Fruit fly (Drosophila melanogaster) whole organism, adult: ENCODE measurements around the gene eIF3g1.
A peak's percentile ranks its signal among the peaks of the same experiment; 100 is the strongest.

Experiments used
- CG11617 ChIP-seq: fragments of 200-800 bp; sonication (Bioruptor generic); optimal IDR thresholded peaks from 2 replicates; lab custom pipeline; 2017; ENCODE audit warnings: mild to moderate bottlenecking, missing biosample characterization, missing genetic modification reagents, missing genetic modification characterization
- CG12768 ChIP-seq: fragments of 200-800 bp; sonication (Bioruptor generic); optimal IDR thresholded peaks from 2 replicates; lab custom pipeline; 2017; ENCODE audit warnings: missing biosample characterization, missing genetic modification characterization, mild to moderate bottlenecking, moderate library complexity, missing genetic modification reagents
- CG14711 ChIP-seq: fragments of 200-800 bp; sonication (Bioruptor generic); optimal IDR thresholded peaks from 2 replicates; lab custom pipeline; 2018; ENCODE audit warnings: missing biosample characterization, mild to moderate bottlenecking, missing genetic modification characterization, moderate library complexity
- CG1620 ChIP-seq: fragments of 200-800 bp; sonication (Bioruptor generic); optimal IDR thresholded peaks from 2 replicates; lab custom pipeline; 2016; ENCODE audit warnings: missing biosample characterization, missing genetic modification characterization
- CG33017 ChIP-seq: fragments of 200-800 bp; sonication (Bioruptor generic); optimal IDR thresholded peaks from 2 replicates; lab custom pipeline; 2018; ENCODE audit warnings: missing biosample characterization, mild to moderate bottlenecking, missing genetic modification characterization, moderate library complexity
- CG5204 ChIP-seq: fragments of 200-800 bp; sonication (Bioruptor generic); optimal IDR thresholded peaks from 2 replicates; lab custom pipeline; 2016; ENCODE audit warnings: missing biosample characterization, missing genetic modification characterization
- CG7045 ChIP-seq: fragments of 200-800 bp; sonication (Bioruptor generic); optimal IDR thresholded peaks from 2 replicates; lab custom pipeline; 2017; ENCODE audit warnings: missing biosample characterization, mild to moderate bottlenecking, missing genetic modification characterization
- CG7101 ChIP-seq: fragments of 200-800 bp; sonication (Bioruptor generic); optimal IDR thresholded peaks from 2 replicates; lab custom pipeline; 2018; ENCODE audit warnings: missing biosample characterization, mild to moderate bottlenecking, missing genetic modification characterization, moderate library complexity
- Clk ChIP-seq: fragments of 200-800 bp; sonication (Bioruptor generic); optimal IDR thresholded peaks from 2 replicates; lab custom pipeline; 2017; ENCODE audit warnings: missing biosample characterization, missing genetic modification characterization
- Crg-1 ChIP-seq: fragments of 200-800 bp; sonication (Bioruptor generic); optimal IDR thresholded peaks from 2 replicates; lab custom pipeline; 2016; ENCODE audit warnings: missing biosample characterization, missing genetic modification characterization
- Hr96 ChIP-seq: fragments of 200-800 bp; sonication (Bioruptor generic); optimal IDR thresholded peaks from 2 replicates; lab custom pipeline; 2016; ENCODE audit warnings: missing biosample characterization, missing genetic modification characterization
- Mnt ChIP-seq: fragments of 200-800 bp; sonication (Bioruptor generic); optimal IDR thresholded peaks from 2 replicates; lab custom pipeline; 2016; ENCODE audit warnings: missing biosample characterization, mild to moderate bottlenecking, missing genetic modification characterization
- bab1 ChIP-seq: fragments of 200-800 bp; sonication (Bioruptor generic); optimal IDR thresholded peaks from 3 replicates; lab custom pipeline; 2019; ENCODE audit warnings: missing biosample characterization, mild to moderate bottlenecking, missing genetic modification characterization, moderate library complexity
- cic ChIP-seq: fragments of 200-800 bp; sonication (Bioruptor generic); optimal IDR thresholded peaks from 2 replicates; lab custom pipeline; 2017; ENCODE audit warnings: missing biosample characterization, mild to moderate bottlenecking, missing genetic modification characterization, moderate library complexity
- cnc ChIP-seq, 2 experiments: fragments of >200 bp; optimal IDR thresholded peaks; 2 replicates each; lab custom pipeline; 2017
- kay ChIP-seq: fragments of 200-800 bp; sonication (Bioruptor generic); peaks from one replicate; lab custom pipeline; 2016; ENCODE audit warnings: missing biosample characterization, missing genetic modification characterization, borderline replicate concordance
- ovo ChIP-seq: fragments of 200-800 bp; sonication (Bioruptor generic); optimal IDR thresholded peaks from 2 replicates; lab custom pipeline; 2016; ENCODE audit warnings: missing biosample characterization, missing genetic modification characterization
- pad ChIP-seq: fragments of 200-800 bp; sonication (Bioruptor generic); optimal IDR thresholded peaks from 3 replicates; lab custom pipeline; 2017; ENCODE audit warnings: missing biosample characterization, missing genetic modification characterization, mild to moderate bottlenecking, moderate library complexity, missing genetic modification reagents
- tj ChIP-seq: fragments of 200-800 bp; sonication (Bioruptor generic); optimal IDR thresholded peaks from 3 replicates; lab custom pipeline; 2017; ENCODE audit warnings: missing biosample characterization, mild to moderate bottlenecking, missing genetic modification characterization, moderate library complexity
- toe ChIP-seq: fragments of 200-800 bp; sonication (Bioruptor generic); optimal IDR thresholded peaks from 2 replicates; lab custom pipeline; 2016; ENCODE audit warnings: missing biosample characterization, missing genetic modification characterization

The eIF3g1 gene

DNA sequence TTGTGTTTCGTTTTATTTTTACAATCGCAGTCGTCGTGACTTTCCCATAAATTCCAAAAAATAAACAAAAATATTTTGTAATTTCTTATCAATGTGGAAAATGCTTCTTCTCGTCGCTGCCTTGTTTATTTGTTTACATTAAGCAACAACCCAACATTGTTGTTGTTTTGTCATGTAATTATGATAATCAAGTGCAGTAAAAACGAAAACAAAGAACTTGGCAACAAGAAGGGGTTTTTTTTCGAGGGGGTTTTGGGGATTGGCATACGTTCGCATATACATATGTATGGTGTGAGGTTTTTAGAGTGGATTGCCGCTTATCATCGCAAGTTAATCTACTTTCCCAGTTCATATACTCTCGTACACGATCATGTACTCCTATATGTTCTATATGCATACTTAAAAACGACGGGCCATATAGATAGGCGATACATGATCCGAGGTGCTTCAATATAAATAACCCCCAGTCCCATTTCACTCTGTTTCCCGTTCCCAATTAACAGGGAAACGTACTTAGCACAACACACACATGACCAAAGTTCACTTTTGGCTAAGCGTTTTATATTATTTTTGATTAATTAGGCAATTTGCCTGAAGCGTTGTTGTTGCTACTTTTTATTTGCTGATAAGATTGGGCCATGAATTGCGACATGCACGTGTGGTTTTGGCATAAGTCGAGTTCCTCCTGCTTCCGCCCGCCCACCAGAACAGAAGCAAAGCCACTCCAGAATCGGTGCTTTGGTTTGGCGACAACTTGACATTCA lies 43.6 kb upstream of the eIF3g1 start:
- TF ChIP-seq CG11617 (GFP tag; lab: Kevin White, UChicago) (no peak), bab1 (GFP tag; lab: Kevin White, UChicago) (no peak), Hr96 (GFP tag; lab: Kevin White, UChicago) (no peak), cic (GFP tag; lab: Kevin White, UChicago) (peak; percentile 49), Mnt (GFP tag; lab: Kevin White, UChicago) (peak; percentile 18), CG7045 (GFP tag; lab: Kevin White, UChicago) (no peak), kay (GFP tag; lab: Kevin White, UChicago) (peak; percentile 55), ovo (no peak), tj (GFP tag; lab: Kevin White, UChicago) (peak; percentile 14)

DNA sequence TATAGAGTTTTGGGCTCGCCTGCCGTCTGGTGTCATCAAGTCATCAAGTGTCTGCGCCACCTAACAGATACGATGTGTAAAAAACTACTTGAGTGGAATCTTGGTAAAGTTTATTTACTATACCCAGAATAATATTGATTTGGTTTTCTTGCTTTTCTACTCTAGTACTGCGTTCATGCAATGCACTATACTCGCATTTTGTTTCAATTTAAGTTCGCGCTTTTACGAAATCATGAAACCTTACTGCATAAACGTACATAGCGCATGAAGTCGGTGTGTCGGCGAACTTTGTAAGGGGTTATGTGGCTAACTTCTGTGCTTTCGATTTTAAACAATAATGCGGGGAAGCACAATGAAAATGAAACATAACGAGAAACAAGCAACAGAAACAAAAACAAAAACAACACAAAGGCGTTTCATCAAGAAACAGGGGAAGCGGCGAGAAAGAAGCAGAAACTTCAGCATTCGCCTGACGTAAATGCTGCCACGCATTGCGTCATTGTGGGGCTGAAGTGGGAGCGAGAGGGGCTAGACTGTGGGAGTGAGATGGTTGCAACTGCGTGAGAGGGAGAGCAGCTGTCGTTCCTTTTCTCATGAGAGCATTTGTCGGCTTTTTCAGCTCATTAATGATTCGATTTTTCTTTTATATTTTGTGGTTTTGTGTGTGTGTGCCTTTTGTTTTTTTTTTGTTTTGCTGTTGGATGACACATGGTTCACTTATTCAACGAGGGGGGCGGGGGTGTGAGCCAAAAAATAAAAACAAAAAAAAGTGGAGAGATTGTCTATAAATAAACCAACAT lies 42.2 kb upstream of the eIF3g1 start:
- TF ChIP-seq cic (GFP tag; lab: Kevin White, UChicago): peak; percentile 12
- TF ChIP-seq CG33017 (tag; lab: Kevin White, UChicago): no peak
- peak; percentile 74 for TF ChIP-seq kay (GFP tag; lab: Kevin White, UChicago)
- no peak for TF ChIP-seq pad (GFP tag; lab: Kevin White, UChicago)

DNA sequence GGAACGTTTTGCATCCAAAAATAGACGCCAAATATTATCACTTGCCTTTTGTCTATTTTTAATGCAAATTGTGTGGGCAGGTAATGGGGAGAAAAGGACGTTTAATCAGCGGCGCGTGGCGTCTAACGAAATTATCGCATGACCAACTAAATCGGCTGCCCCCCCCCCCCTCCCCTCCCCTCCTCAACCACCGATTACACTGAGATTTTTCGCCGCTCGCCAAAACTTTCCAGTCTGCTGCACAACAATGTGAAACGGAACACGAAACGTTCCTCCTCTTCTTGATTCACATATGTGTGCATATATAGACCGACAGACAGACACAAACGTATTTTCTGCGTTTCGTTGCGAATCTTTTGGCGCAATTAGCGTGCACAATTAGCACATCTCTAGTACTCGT lies 41.0 kb upstream of the eIF3g1 start:
- TF ChIP-seq kay (GFP tag; lab: Kevin White, UChicago) (no peak), ovo (no peak), tj (GFP tag; lab: Kevin White, UChicago) (no peak), Mnt (GFP tag; lab: Kevin White, UChicago) (no peak), CG5204 (GFP tag; lab: Kevin White, UChicago) (no peak)

DNA sequence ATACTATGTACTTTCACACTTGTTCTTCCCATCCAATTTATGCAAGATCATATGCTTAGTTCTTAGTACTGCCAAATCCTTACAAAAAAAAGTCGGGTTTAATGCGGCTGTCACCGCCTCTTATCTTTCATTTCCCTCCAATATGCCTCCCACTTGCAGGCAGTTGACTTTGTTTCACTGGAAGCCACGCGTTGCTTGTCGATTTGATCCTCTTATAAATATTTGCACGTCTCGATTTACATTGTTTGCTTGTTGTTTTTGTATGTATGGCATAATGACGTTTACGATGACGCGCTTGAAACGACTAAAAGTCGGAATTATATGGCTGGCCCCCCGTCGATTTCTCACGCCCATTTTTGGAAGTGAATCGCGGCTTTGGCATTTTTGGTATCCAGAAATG lies 38.8 kb upstream of the eIF3g1 start:
- no peak for TF ChIP-seq Clk (GFP tag; lab: Kevin White, UChicago)
- peak; percentile 74 for TF ChIP-seq kay (GFP tag; lab: Kevin White, UChicago)
- no peak for TF ChIP-seq Hr96 (GFP tag; lab: Kevin White, UChicago)

DNA sequence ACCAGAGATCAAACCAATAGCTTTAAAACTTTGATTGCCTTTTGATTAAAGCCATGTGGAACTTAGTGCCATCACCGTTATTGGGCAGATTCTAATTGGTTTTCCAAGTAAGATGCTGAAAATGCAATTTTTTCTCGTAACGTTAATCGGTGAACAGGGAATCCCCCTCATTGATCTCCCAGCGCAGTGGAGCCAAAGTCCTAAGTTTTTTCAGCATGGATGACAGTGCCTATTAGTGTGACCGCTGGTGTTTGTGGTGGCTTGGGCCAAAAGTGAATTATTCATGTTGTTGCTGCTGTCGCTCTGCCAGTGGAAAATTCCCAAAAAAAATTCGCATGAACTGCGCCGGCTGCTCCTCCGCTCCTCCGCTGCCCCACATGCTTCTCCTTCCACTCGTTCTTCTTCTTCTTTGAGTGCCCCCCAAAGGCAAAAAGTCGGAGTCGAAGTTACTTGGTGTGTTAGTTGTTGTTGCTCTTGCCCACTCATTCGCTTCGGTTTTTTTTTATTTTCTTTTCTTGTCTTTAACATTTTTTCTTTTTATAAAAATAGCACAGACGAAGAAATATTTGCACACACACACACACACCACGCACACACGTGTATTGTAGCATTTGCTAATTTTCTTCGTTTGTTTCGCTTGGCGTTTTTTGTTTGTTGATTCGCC lies 37.9 kb upstream of the eIF3g1 start:
- no peak for TF ChIP-seq Hr96 (GFP tag; lab: Kevin White, UChicago)
- TF ChIP-seq CG1620 (GFP tag; lab: Kevin White, UChicago): no peak
- TF ChIP-seq CG33017 (tag; lab: Kevin White, UChicago): no peak
- TF ChIP-seq pad (GFP tag; lab: Kevin White, UChicago): no peak
- no peak for TF ChIP-seq Clk (GFP tag; lab: Kevin White, UChicago)
- no peak for TF ChIP-seq kay (GFP tag; lab: Kevin White, UChicago)
- TF ChIP-seq CG7045 (GFP tag; lab: Kevin White, UChicago): no peak
- TF ChIP-seq tj (GFP tag; lab: Kevin White, UChicago): no peak
- no peak for TF ChIP-seq cnc (optimal IDR thresholded peaks at IDR 0.05; lab: Kevin White, UChicago)
- TF ChIP-seq CG11617 (GFP tag; lab: Kevin White, UChicago): no peak
- TF ChIP-seq bab1 (GFP tag; lab: Kevin White, UChicago): no peak
- no peak for TF ChIP-seq toe (GFP tag; lab: Kevin White, UChicago)
- TF ChIP-seq CG5204 (GFP tag; lab: Kevin White, UChicago): no peak
- TF ChIP-seq ovo: no peak
- no peak for TF ChIP-seq Crg-1 (GFP tag; lab: Kevin White, UChicago)
- no peak for TF ChIP-seq Mnt (GFP tag; lab: Kevin White, UChicago)

DNA sequence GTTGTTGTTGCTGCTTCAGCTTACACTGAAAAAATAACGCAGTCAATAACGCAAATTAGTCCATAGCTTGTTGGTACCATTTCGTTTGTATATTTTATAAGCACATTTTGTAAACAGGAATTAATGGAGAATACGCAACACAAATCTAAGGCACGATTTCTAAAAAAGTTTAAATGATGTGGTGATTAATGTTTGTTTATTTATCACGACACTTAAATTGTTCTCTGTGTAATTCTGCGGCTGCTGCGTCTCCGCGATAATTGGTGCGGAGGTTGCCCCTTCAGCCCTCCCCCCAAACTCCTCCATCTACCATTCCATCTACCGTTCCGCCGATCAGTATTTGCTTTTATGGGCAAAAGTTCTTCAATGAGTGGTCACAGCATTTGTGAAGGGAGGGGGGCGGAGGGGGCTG lies 37.3 kb upstream of the eIF3g1 start:
- TF ChIP-seq CG7101 (tag; lab: Kevin White, UChicago) (no peak), CG5204 (GFP tag; lab: Kevin White, UChicago) (no peak), kay (GFP tag; lab: Kevin White, UChicago) (peak; percentile 34)

DNA sequence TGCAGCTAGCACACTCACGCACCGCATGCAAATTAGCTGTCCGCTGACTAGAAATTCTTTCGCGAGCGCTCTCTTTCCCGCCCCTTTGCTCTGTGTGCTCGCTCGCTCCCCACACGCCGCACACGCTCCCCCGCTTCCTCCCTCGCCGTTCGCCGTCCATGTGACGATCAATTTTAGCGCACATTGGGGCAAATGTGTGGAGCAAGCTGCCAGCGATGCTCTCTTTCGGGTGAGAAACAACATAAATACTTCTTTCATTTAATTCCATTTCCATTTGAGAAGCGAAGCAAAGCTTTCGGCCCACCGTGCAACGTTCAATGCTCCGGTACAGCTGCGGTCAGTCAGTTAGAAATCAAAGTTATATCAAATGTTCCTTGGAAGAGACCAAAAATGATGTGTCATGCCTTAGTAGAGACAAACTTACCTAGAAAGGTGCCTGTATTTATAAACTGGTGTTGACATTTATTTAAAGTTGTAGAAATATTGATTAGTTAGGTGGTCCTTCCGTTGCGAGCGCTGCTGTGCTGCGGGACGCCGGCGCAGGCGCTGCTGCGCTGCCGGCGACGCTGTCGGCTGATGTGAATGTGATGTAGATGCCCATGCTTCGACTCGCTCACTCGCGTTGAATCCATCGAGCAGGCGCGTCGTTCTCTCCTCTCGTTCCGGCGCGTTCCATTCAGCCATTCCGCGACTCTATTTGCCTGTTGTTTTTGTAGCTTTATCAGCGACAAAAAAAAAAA lies 36.1 kb upstream of the eIF3g1 start:
- TF ChIP-seq bab1 (GFP tag; lab: Kevin White, UChicago): peak; percentile 95
- no peak for TF ChIP-seq cnc (optimal IDR thresholded peaks at IDR 0.05; lab: Kevin White, UChicago)
- TF ChIP-seq CG14711 (tag; lab: Kevin White, UChicago): peak; percentile 88
- TF ChIP-seq CG33017 (tag; lab: Kevin White, UChicago): peak; percentile 88
- TF ChIP-seq ovo: peak; percentile 46
- TF ChIP-seq CG7045 (GFP tag; lab: Kevin White, UChicago): peak; percentile 93
- peak; percentile 84 for TF ChIP-seq Mnt (GFP tag; lab: Kevin White, UChicago)
- TF ChIP-seq kay (GFP tag; lab: Kevin White, UChicago): peak; percentile 56
- TF ChIP-seq pad (GFP tag; lab: Kevin White, UChicago): peak; percentile 83
- peak; percentile 84 for TF ChIP-seq CG1620 (GFP tag; lab: Kevin White, UChicago)
- TF ChIP-seq tj (GFP tag; lab: Kevin White, UChicago): peak; percentile 83
- TF ChIP-seq Crg-1 (GFP tag; lab: Kevin White, UChicago): peak; percentile 66
- peak; percentile 77 for TF ChIP-seq Clk (GFP tag; lab: Kevin White, UChicago)
- peak; percentile 89 for TF ChIP-seq CG5204 (GFP tag; lab: Kevin White, UChicago)
- TF ChIP-seq CG7101 (tag; lab: Kevin White, UChicago): peak; percentile 94
- TF ChIP-seq CG12768 (GFP tag; lab: Kevin White, UChicago): peak; percentile 85
- peak; percentile 69 for TF ChIP-seq cic (GFP tag; lab: Kevin White, UChicago)
- TF ChIP-seq Hr96 (GFP tag; lab: Kevin White, UChicago): peak; percentile 93
- TF ChIP-seq toe (GFP tag; lab: Kevin White, UChicago): peak; percentile 49
- TF ChIP-seq CG11617 (GFP tag; lab: Kevin White, UChicago): peak; percentile 95
